Worm (Caenorhabditis elegans): Measurements from ENCODE around the gene cdh-5.
A peak's percentile ranks its signal among the peaks of the same experiment; 100 is the strongest.

ce11 chrIV:8654115-8654628 is 14.6 kb upstream of the cdh-5 start, which contains the start of gene C49C8.1:
- no peak for TF ChIP-seq zag-1 (tag; optimal IDR thresholded peaks at IDR 0.05)
- no peak for TF ChIP-seq pha-4 (tag; optimal IDR thresholded peaks at IDR 0.05)
- no peak for TF ChIP-seq ztf-4 (tag; optimal IDR thresholded peaks at IDR 0.05)
- peak; percentile 30 for TF ChIP-seq elt-2 (tag; optimal IDR thresholded peaks at IDR 0.05)
- no peak for TF ChIP-seq pqm-1 (tag; optimal IDR thresholded peaks at IDR 0.05)
- no peak for TF ChIP-seq nhr-11 (tag; optimal IDR thresholded peaks at IDR 0.05)
- no peak for TF ChIP-seq lsy-12 (tag; optimal IDR thresholded peaks at IDR 0.05)
- no peak for TF ChIP-seq nhr-12 (tag; optimal IDR thresholded peaks at IDR 0.05)
- TF ChIP-seq unc-62 (GFP tag; optimal IDR thresholded peaks at IDR 0.05): no peak
- no peak for TF ChIP-seq jun-1 (tag; optimal IDR thresholded peaks at IDR 0.05)
